Worm (Caenorhabditis elegans): ENCODE results near the gene sucl-1.

The sucl-1 gene

DNA sequence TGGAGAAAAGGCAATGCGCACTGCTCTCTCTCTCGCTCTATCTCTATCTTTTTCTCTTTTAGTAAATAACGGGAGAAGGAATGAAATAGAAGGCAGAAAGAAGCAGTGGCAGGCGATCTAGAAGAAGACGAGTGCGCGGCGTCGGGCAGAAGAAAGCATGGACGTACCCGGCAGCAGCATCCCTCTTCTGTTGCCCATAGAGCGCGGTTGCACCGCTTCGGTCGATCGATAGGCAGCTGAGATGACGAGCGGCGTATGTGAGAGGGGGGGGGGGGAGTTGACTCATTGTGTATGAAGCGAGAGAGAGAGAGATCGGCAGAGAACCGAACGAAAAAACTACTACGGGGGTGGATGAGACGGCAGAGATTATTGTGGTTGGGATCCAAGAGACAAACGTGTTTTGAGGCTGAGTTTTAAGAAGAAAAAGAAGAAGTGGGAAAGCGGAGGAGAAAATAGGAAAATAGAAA, 45.6 kb upstream of the sucl-1 start:
- TF ChIP-seq sma-9 (GFP tag; optimal IDR thresholded peaks at IDR 0.05) (peak; percentile 93), sma-9 (tag; optimal IDR thresholded peaks at IDR 0.05) (no peak), gmeb-1 (tag; optimal IDR thresholded peaks at IDR 0.05) (peak; percentile 61), ceh-16 (tag; optimal IDR thresholded peaks at IDR 0.05) (peak; percentile 94), nhr-23 (tag; optimal IDR thresholded peaks at IDR 0.05) (no peak), blmp-1 (tag; optimal IDR thresholded peaks at IDR 0.05; ENCODE audit: insufficient read depth) (peak; percentile 68), mbf-1 (tag; optimal IDR thresholded peaks at IDR 0.05) (no peak), ama-1 (optimal IDR thresholded peaks at IDR 0.05) (no peak), nhr-11 (tag; optimal IDR thresholded peaks at IDR 0.05) (no peak), lin-13 (GFP tag; optimal IDR thresholded peaks at IDR 0.05) (peak; percentile 93), egl-27 (tag; optimal IDR thresholded peaks at IDR 0.05) (peak; percentile 88), nhr-129 (tag; optimal IDR thresholded peaks at IDR 0.05) (peak; percentile 94), nhr-77 (tag; optimal IDR thresholded peaks at IDR 0.05) (no peak), elt-1 (tag; optimal IDR thresholded peaks at IDR 0.05) (no peak), alr-1 (tag; optimal IDR thresholded peaks at IDR 0.05) (no peak), nhr-10 (tag; optimal IDR thresholded peaks at IDR 0.05) (peak; percentile 53), ztf-1 (GFP tag; conservative IDR thresholded peaks at IDR 0.05) (no peak), mdl-1 (tag; optimal IDR thresholded peaks at IDR 0.05) (peak; percentile 43 to 91), skn-1 (tag; optimal IDR thresholded peaks at IDR 0.05) (no peak), nhr-21 (tag; optimal IDR thresholded peaks at IDR 0.05) (peak; percentile 89), ztf-4 (tag; optimal IDR thresholded peaks at IDR 0.05) (peak; percentile 85), snpc-4 (tag; optimal IDR thresholded peaks at IDR 0.05) (peak; percentile 84), dmd-4 (tag; optimal IDR thresholded peaks at IDR 0.05) (no peak), lin-11 (tag; optimal IDR thresholded peaks at IDR 0.05) (peak; percentile 95), lsy-2 (tag; optimal IDR thresholded peaks at IDR 0.05) (peak; percentile 76 to 84), lin-39 (tag; optimal IDR thresholded peaks at IDR 0.05) (no peak), mab-5 (tag; optimal IDR thresholded peaks at IDR 0.05) (peak; percentile 92), zag-1 (tag; optimal IDR thresholded peaks at IDR 0.05) (peak; percentile 97), ceh-82 (tag; optimal IDR thresholded peaks at IDR 0.05) (peak; percentile 92), ZK546.5 (tag; optimal IDR thresholded peaks at IDR 0.05) (no peak), nhr-237 (tag; optimal IDR thresholded peaks at IDR 0.05) (no peak), R02D3.7 (tag; optimal IDR thresholded peaks at IDR 0.05) (peak; percentile 9), C34F6.9 (tag; optimal IDR thresholded peaks at IDR 0.05) (peak; percentile 97), F13H6.1 (tag; optimal IDR thresholded peaks at IDR 0.05) (peak; percentile 97), sma-3 (GFP tag; optimal IDR thresholded peaks at IDR 0.05) (peak; percentile 90), unc-62 (GFP tag; optimal IDR thresholded peaks at IDR 0.05) (no peak), unc-55 (GFP tag; optimal IDR thresholded peaks at IDR 0.05) (peak; percentile 96), aly-2 (tag; optimal IDR thresholded peaks at IDR 0.05) (no peak), sem-4 (tag; optimal IDR thresholded peaks at IDR 0.05) (peak; percentile 76), fos-1 (tag; optimal IDR thresholded peaks at IDR 0.05) (peak; percentile 98), nhr-6 (tag; optimal IDR thresholded peaks at IDR 0.05) (peak; percentile 79), crh-2 (tag; optimal IDR thresholded peaks at IDR 0.05) (peak; percentile 91), ztf-11 (tag; optimal IDR thresholded peaks at IDR 0.05) (no peak), Y55F3AM.14 (GFP tag; optimal IDR thresholded peaks at IDR 0.05) (peak; percentile 96), elt-3 (tag; optimal IDR thresholded peaks at IDR 0.05) (no peak), nhr-12 (tag; optimal IDR thresholded peaks at IDR 0.05) (no peak), nhr-25 (tag; optimal IDR thresholded peaks at IDR 0.05) (peak; percentile 88), unc-39 (tag; optimal IDR thresholded peaks at IDR 0.05) (peak; percentile 33), peb-1 (tag; optimal IDR thresholded peaks at IDR 0.05) (no peak)
